Fruit fly (Drosophila melanogaster): ENCODE measurements around the gene Rad9.

DNA sequence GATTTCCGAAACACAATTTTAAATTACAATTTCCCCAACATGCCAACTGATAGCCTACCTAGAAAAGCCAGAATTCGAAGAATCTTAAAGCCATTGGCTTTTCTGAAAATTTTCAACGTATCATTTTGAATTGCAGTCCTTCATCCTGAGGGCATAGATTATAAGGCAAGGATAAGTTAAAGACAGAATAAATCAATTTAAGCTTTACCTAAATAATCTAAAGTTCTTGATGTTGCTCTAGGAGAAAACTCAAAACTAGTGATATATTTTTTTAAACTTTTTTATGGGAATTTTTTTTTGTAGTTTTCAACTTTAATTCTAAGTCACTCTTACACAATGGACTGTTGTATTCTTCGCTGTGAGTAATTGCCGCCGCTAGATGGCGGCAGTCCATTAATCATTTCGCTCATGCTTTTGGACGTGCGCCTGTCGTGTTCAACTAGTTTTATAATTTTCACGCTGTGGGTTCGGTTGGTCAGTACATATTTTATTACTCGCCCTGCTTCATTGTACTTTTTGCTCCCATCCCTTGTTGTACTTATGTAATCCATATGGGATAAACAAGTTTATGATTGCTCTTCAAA is 41.8 kb upstream of the Rad9 start, which contains the start of gene COX6AL2:
- peak; percentile 38 to 70 for TF ChIP-seq CTCF (optimal IDR thresholded peaks at IDR 0.05)
- TF ChIP-seq CG8478 (optimal IDR thresholded peaks at IDR 0.05): no peak

Measured in S2 (cell line).